5 fruit fly cellular contexts compared by ENCODE assay signal in the genomic region with DNA sequence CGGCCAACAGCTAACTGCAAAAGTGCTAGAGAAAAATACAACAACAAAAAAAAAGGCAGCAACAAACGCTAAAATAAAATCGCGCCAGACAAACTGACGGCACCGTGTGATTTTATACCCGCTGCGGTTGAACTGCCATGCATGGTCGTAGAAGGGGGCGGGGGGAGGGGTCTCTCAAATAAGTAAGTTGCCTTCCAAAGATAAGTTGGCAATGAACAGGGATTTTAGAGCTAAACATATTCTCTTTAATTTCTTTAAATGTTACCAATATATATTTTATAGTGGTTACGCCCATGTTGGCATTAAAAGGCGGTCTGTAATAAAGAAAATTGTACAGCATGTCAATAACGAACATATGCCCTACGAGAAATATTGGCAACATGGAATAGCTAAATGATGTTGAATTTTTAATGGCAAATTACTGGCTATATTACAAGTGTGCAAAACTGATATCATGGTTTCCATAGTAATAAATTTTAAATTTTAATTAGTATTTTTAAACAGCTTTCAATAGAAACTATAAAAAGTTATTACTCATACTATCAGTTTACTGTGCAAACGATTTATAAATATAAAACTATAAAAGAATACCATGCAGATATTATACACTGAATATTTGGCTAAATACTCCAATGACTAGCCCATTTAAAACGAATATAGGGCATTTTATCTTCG.
A peak's percentile ranks its signal among the peaks of the same experiment; 100 is the strongest.
TF ChIP-seq lines count a peak whose summit lies in the region.

No protein-coding gene starts in this region.

TF ChIP-seq in whole organism, adult, 20 proteins besides CTCF, POLR2A, EP300 and RAD21 (continued from another document):
- TF ChIP-seq toe (GFP tag; optimal IDR thresholded peaks at IDR 0.05; lab: Kevin White, UChicago) (peak; percentile 68), CG11617 (GFP tag; optimal IDR thresholded peaks at IDR 0.05; lab: Kevin White, UChicago) (peak; percentile 70), cnc (optimal IDR thresholded peaks at IDR 0.05; lab: Kevin White, UChicago) (no peak), bab1 (GFP tag; optimal IDR thresholded peaks at IDR 0.05; lab: Kevin White, UChicago) (peak; percentile 70)
TF ChIP-seq in whole organism, adult: peak in this region for 18.

TF ChIP-seq in whole organism, embryonic, 481 proteins besides CTCF, POLR2A, EP300 and RAD21 (continued from another document and continues in another):
- TF ChIP-seq ham (GFP tag; IDR thresholded peaks at IDR 0.05; lab: Robert Waterston, UW) (peak; percentile 68; the same call in 1 of the 2 replicates), bab2 (GFP tag; optimal IDR thresholded peaks at IDR 0.05; lab: Kevin White, UChicago) (peak; percentile 39), MESR4 (GFP tag; optimal IDR thresholded peaks at IDR 0.05; lab: Kevin White, UChicago) (no peak), CG2202 (tag; optimal IDR thresholded peaks at IDR 0.05; lab: Kevin White, UChicago) (peak; percentile 17), Asciz (GFP tag; optimal IDR thresholded peaks at IDR 0.05; lab: Kevin White, UChicago) (no peak), sima (GFP tag; optimal IDR thresholded peaks at IDR 0.05; lab: Kevin White, UChicago) (no peak), cwo (GFP tag; optimal IDR thresholded peaks at IDR 0.05; lab: Kevin White, UChicago) (peak; percentile 48), CG2116 (GFP tag; optimal IDR thresholded peaks at IDR 0.05; lab: Kevin White, UChicago) (peak; percentile 0), tin (GFP tag; optimal IDR thresholded peaks at IDR 0.05; lab: Kevin White, UChicago) (peak; percentile 38), ap (GFP tag; IDR thresholded peaks at IDR 0.05; lab: Robert Waterston, UW) (peak; percentile 78), CG1024 (GFP tag; IDR thresholded peaks at IDR 0.05; lab: Robert Waterston, UW) (no peak), ATbp (GFP tag; optimal IDR thresholded peaks at IDR 0.05; lab: Kevin White, UChicago) (peak; percentile 77), CG17385 (GFP tag; optimal IDR thresholded peaks at IDR 0.05; lab: Kevin White, UChicago) (peak; percentile 64), MTF-1 (GFP tag; optimal IDR thresholded peaks at IDR 0.05; lab: Kevin White, UChicago; ENCODE audit: borderline replicate concordance) (peak; percentile 2), hbn (GFP tag; IDR thresholded peaks at IDR 0.05; lab: Robert Waterston, UW; ENCODE audit: partially characterized antibody) (no peak), lola (GFP tag; optimal IDR thresholded peaks at IDR 0.05; lab: Kevin White, UChicago) (peak in 1 of 3 experiments; percentile 49), CG18764 (GFP tag; optimal IDR thresholded peaks at IDR 0.05; lab: Kevin White, UChicago) (no peak), ac (GFP tag; optimal IDR thresholded peaks at IDR 0.05; lab: Kevin White, UChicago) (peak; percentile 1), CG16779 (GFP tag; IDR thresholded peaks at IDR 0.05; lab: Robert Waterston, UW) (no peak), Tbp (GFP tag; optimal IDR thresholded peaks at IDR 0.05; lab: Kevin White, UChicago) (no peak), esg (GFP tag; conservative IDR thresholded peaks at IDR 0.05; lab: Robert Waterston, UW) (peak; percentile 81), pros (GFP tag; optimal IDR thresholded peaks at IDR 0.05; lab: Kevin White, UChicago) (no peak), nmo (GFP tag; optimal IDR thresholded peaks at IDR 0.05; lab: Kevin White, UChicago) (peak; percentile 71), Scr (GFP tag; IDR thresholded peaks at IDR 0.05; lab: Robert Waterston, UW; ENCODE audit: partially characterized antibody) (no peak), tap (tag; optimal IDR thresholded peaks at IDR 0.05; lab: Kevin White, UChicago) (peak; percentile 26), Trl (optimal IDR thresholded peaks at IDR 0.05; lab: Kevin White, UChicago) (no peak), Trl (GFP tag; optimal IDR thresholded peaks at IDR 0.05; lab: Kevin White, UChicago) (peak; percentile 58), sqz (GFP tag; optimal IDR thresholded peaks at IDR 0.05; lab: Kevin White, UChicago) (peak; percentile 23), ato (GFP tag; IDR thresholded peaks at IDR 0.05; lab: Robert Waterston, UW; ENCODE audit: partially characterized antibody) (no peak)

TF ChIP-seq in whole organism, prepupa, 60 proteins besides CTCF, POLR2A, EP300 and RAD21 (continued from another document and continues in another):
- TF ChIP-seq CG16779 (tag; optimal IDR thresholded peaks at IDR 0.05; lab: Kevin White, UChicago) (peak; percentile 89), eg (GFP tag; IDR thresholded peaks at IDR 0.05; lab: Robert Waterston, UW) (peak; percentile 97), Gug (GFP tag; IDR thresholded peaks at IDR 0.05; lab: Robert Waterston, UW) (peak; percentile 91), Sox15 (GFP tag; optimal IDR thresholded peaks at IDR 0.05; lab: Kevin White, UChicago) (peak; percentile 98), CG8632 (GFP tag; optimal IDR thresholded peaks at IDR 0.05; lab: Kevin White, UChicago) (peak; percentile 97), fd59A (GFP tag; optimal IDR thresholded peaks at IDR 0.05; lab: Kevin White, UChicago) (peak; percentile 94), esn (GFP tag; optimal IDR thresholded peaks at IDR 0.05; lab: Kevin White, UChicago) (peak; percentile 94), fkh (GFP tag; optimal IDR thresholded peaks at IDR 0.05; lab: Kevin White, UChicago) (peak; percentile 12), dac (GFP tag; optimal IDR thresholded peaks at IDR 0.05; lab: Kevin White, UChicago) (peak; percentile 94), Sox102F (GFP tag; optimal IDR thresholded peaks at IDR 0.05; lab: Kevin White, UChicago) (peak; percentile 91), CG11762 (GFP tag; optimal IDR thresholded peaks at IDR 0.05; lab: Kevin White, UChicago; ENCODE audit: insufficient read depth) (peak; percentile 90), Blimp-1 (GFP tag; optimal IDR thresholded peaks at IDR 0.05; lab: Kevin White, UChicago) (peak; percentile 39), CG3032 (tag; optimal IDR thresholded peaks at IDR 0.05; lab: Kevin White, UChicago) (peak; percentile 88), CG6792 (GFP tag; optimal IDR thresholded peaks at IDR 0.05; lab: Kevin White, UChicago) (peak; percentile 97), svp (GFP tag; lab: Kevin White, UChicago) (peak; percentile 91), Hr39 (GFP tag; optimal IDR thresholded peaks at IDR 0.05; lab: Kevin White, UChicago) (peak; percentile 96), net (GFP tag; optimal IDR thresholded peaks at IDR 0.05; lab: Kevin White, UChicago) (peak; percentile 98), lz (GFP tag; optimal IDR thresholded peaks at IDR 0.05; lab: Kevin White, UChicago) (peak; percentile 92), Ets96B (tag; optimal IDR thresholded peaks at IDR 0.05; lab: Kevin White, UChicago) (peak; percentile 92), CG6163 (GFP tag; IDR thresholded peaks at IDR 0.05; lab: Robert Waterston, UW) (peak; percentile 98), spab (GFP tag; optimal IDR thresholded peaks at IDR 0.05; lab: Kevin White, UChicago) (peak; percentile 86), achi (GFP tag; optimal IDR thresholded peaks at IDR 0.05; lab: Kevin White, UChicago) (peak; percentile 97), Eip78C (GFP tag; lab: Kevin White, UChicago) (peak; percentile 98), Hr38 (GFP tag; optimal IDR thresholded peaks at IDR 0.05; lab: Kevin White, UChicago) (peak; percentile 84), CG9139 (GFP tag; optimal IDR thresholded peaks at IDR 0.05; lab: Kevin White, UChicago) (peak; percentile 67), vri (GFP tag; optimal IDR thresholded peaks at IDR 0.05; lab: Kevin White, UChicago) (peak; percentile 80), CG15336 (GFP tag; IDR thresholded peaks at IDR 0.05; lab: Robert Waterston, UW) (peak; percentile 95), OdsH (GFP tag; optimal IDR thresholded peaks at IDR 0.05; lab: Kevin White, UChicago) (peak; percentile 99), CG11294 (GFP tag; IDR thresholded peaks at IDR 0.05; lab: Robert Waterston, UW) (peak; percentile 96), pdm3 (GFP tag; optimal IDR thresholded peaks at IDR 0.05; lab: Kevin White, UChicago) (peak; percentile 97), Ets21C (GFP tag; optimal IDR thresholded peaks at IDR 0.05; lab: Kevin White, UChicago) (peak; percentile 91)

TF ChIP-seq in whole organism, pupa, 21 proteins besides CTCF, POLR2A, EP300 and RAD21 (continued from another document):
- TF ChIP-seq CG8301 (tag; optimal IDR thresholded peaks at IDR 0.05; lab: Kevin White, UChicago) (peak; percentile 82), CG32121 (GFP tag; IDR thresholded peaks at IDR 0.05; lab: Robert Waterston, UW) (peak; percentile 95)

TF ChIP-seq in whole organism, wandering third instar larva, 38 proteins besides CTCF, POLR2A, EP300 and RAD21 (continued from another document):
- TF ChIP-seq Sp1 (GFP tag; optimal IDR thresholded peaks at IDR 0.05; lab: Kevin White, UChicago) = peak; percentile 86
- peak; percentile 94 for TF ChIP-seq h (GFP tag; optimal IDR thresholded peaks at IDR 0.05; lab: Kevin White, UChicago)
- no peak for TF ChIP-seq Dif (GFP tag; optimal IDR thresholded peaks at IDR 0.05; lab: Kevin White, UChicago; ENCODE audit: partially characterized antibody)
- no peak for TF ChIP-seq pan (optimal IDR thresholded peaks at IDR 0.05; lab: Kevin White, UChicago)
- no peak for TF ChIP-seq Rel (GFP tag; optimal IDR thresholded peaks at IDR 0.05; lab: Kevin White, UChicago)
- peak; percentile 52 for TF ChIP-seq Rel (tag; optimal IDR thresholded peaks at IDR 0.05; lab: Kevin White, UChicago)
- peak; percentile 92 for TF ChIP-seq ey (GFP tag; optimal IDR thresholded peaks at IDR 0.05; lab: Kevin White, UChicago)
- no peak for TF ChIP-seq N (GFP tag; optimal IDR thresholded peaks at IDR 0.05; lab: Kevin White, UChicago)
- TF ChIP-seq Hr78 (GFP tag; optimal IDR thresholded peaks at IDR 0.05; lab: Kevin White, UChicago) = no peak
- no peak for TF ChIP-seq lola (GFP tag; optimal IDR thresholded peaks at IDR 0.05; lab: Kevin White, UChicago)
- TF ChIP-seq HLH106 (tag; optimal IDR thresholded peaks at IDR 0.05; lab: Kevin White, UChicago) = peak; percentile 87
- peak; percentile 90 for TF ChIP-seq Dfd (GFP tag; optimal IDR thresholded peaks at IDR 0.05; lab: Kevin White, UChicago)
- TF ChIP-seq Hr83 (GFP tag; optimal IDR thresholded peaks at IDR 0.05; lab: Kevin White, UChicago; ENCODE audit: poor library complexity, severe bottlenecking) = peak; percentile 86
- TF ChIP-seq rgr (GFP tag; optimal IDR thresholded peaks at IDR 0.05; lab: Kevin White, UChicago) = peak; percentile 95
- TF ChIP-seq OdsH (GFP tag; optimal IDR thresholded peaks at IDR 0.05; lab: Kevin White, UChicago) = peak; percentile 95
- TF ChIP-seq Jra (GFP tag; optimal IDR thresholded peaks at IDR 0.05; lab: Kevin White, UChicago) = peak; percentile 72
- peak; percentile 42 for TF ChIP-seq GATAd (GFP tag; optimal IDR thresholded peaks at IDR 0.05; lab: Kevin White, UChicago)
- TF ChIP-seq dsf (GFP tag; optimal IDR thresholded peaks at IDR 0.05; lab: Kevin White, UChicago; ENCODE audit: borderline replicate concordance) = peak; percentile 35
- no peak for TF ChIP-seq Vsx2 (GFP tag; optimal IDR thresholded peaks at IDR 0.05; lab: Kevin White, UChicago; ENCODE audit: partially characterized antibody)
TF ChIP-seq in whole organism, wandering third instar larva: peak in this region for 27.
